Worm (Caenorhabditis elegans): Measurements from ENCODE around the gene C30A5.10.

Gene C30A5.10

ce11 chrIII:8250007-8250683 is 40.5 kb upstream of the C30A5.10 start, which contains the start of gene knl-1 (continued):
- no peak for TF ChIP-seq arid-1 (GFP tag; conservative IDR thresholded peaks at IDR 0.05)
- no peak for TF ChIP-seq Y105C5A.15 (GFP tag; IDR thresholded peaks at IDR 0.05)
- TF ChIP-seq spr-1 (tag; optimal IDR thresholded peaks at IDR 0.05) = no peak
- TF ChIP-seq unc-39 (tag; optimal IDR thresholded peaks at IDR 0.05) = no peak
- no peak for TF ChIP-seq zag-1 (tag; optimal IDR thresholded peaks at IDR 0.05)
- TF ChIP-seq mdl-1 (tag; optimal IDR thresholded peaks at IDR 0.05) = no peak
- TF ChIP-seq F37D6.2 (tag; optimal IDR thresholded peaks at IDR 0.05) = no peak
- no peak for TF ChIP-seq attf-4 (tag; optimal IDR thresholded peaks at IDR 0.05)
- TF ChIP-seq nhr-77 (tag; optimal IDR thresholded peaks at IDR 0.05) = peak; percentile 14
- no peak for TF ChIP-seq unc-62 (GFP tag; optimal IDR thresholded peaks at IDR 0.05 in 1 of 2)
- TF ChIP-seq unc-62 (tag; optimal IDR thresholded peaks at IDR 0.05) = no peak
- TF ChIP-seq hmg-1.1 (GFP tag; IDR thresholded peaks at IDR 0.05) = no peak
- TF ChIP-seq ceh-82 (tag; optimal IDR thresholded peaks at IDR 0.05) = no peak
- TF ChIP-seq spr-3 (GFP tag; optimal IDR thresholded peaks at IDR 0.05) = no peak

ce11 chrIII:8249381-8249780 is 39.7 kb upstream of the C30A5.10 start, which contains the start of the genes C02F5.10 and C02F5.2:
Gene C02F5.10, minus strand, starts transcription at chrIII:8249481.
Gene C02F5.2, plus strand, starts transcription at chrIII:8249619.
- no peak for TF ChIP-seq skn-1 (tag; optimal IDR thresholded peaks at IDR 0.05)
- TF ChIP-seq mdt-29 (GFP tag; IDR thresholded peaks at IDR 0.05) = no peak
- TF ChIP-seq hlh-11 (tag; optimal IDR thresholded peaks at IDR 0.05) = no peak
- no peak for TF ChIP-seq daf-8 (GFP tag; IDR thresholded peaks at IDR 0.05)

ce11 chrIII:8247051-8247450 is 37.4 kb upstream of the C30A5.10 start, which contains the start of gene C02F5.13:
Gene C02F5.13, plus strand, starts transcription at chrIII:8247351.
- TF ChIP-seq lim-7 (GFP tag; IDR thresholded peaks at IDR 0.05) (no peak), hif-1 (tag; optimal IDR thresholded peaks at IDR 0.05) (no peak), nhr-11 (tag; optimal IDR thresholded peaks at IDR 0.05) (no peak), F37D6.2 (tag; optimal IDR thresholded peaks at IDR 0.05) (no peak), Y5F2A.4 (GFP tag; optimal IDR thresholded peaks at IDR 0.05) (no peak), dve-1 (tag; optimal IDR thresholded peaks at IDR 0.05; ENCODE audit: insufficient read depth) (no peak), saeg-2 (GFP tag; IDR thresholded peaks at IDR 0.05) (no peak), aly-2 (tag; optimal IDR thresholded peaks at IDR 0.05) (no peak), dmd-6 (GFP tag; IDR thresholded peaks at IDR 0.05) (no peak), egl-43 (GFP tag; IDR thresholded peaks at IDR 0.05) (no peak), ceh-20 (GFP tag; IDR thresholded peaks at IDR 0.05) (no peak), fkh-10 (GFP tag; optimal IDR thresholded peaks at IDR 0.05) (no peak), sdz-12 (GFP tag; optimal IDR thresholded peaks at IDR 0.05) (no peak), zfp-2 (tag; optimal IDR thresholded peaks at IDR 0.05) (no peak), nhr-25 (tag; optimal IDR thresholded peaks at IDR 0.05; ENCODE audit: borderline replicate concordance, insufficient read depth) (no peak)

ce11 chrIII:8245591-8245990 is 35.9 kb upstream of the C30A5.10 start, which contains the start of gene C02F5.3:
Gene C02F5.3, plus strand, starts transcription at chrIII:8245891.
- TF ChIP-seq hlh-30 (tag; optimal IDR thresholded peaks at IDR 0.05; ENCODE audit: insufficient read depth) (no peak), hif-1 (tag; optimal IDR thresholded peaks at IDR 0.05) (no peak), daf-16 (GFP tag; optimal IDR thresholded peaks at IDR 0.05) (no peak), daf-16 (tag; optimal IDR thresholded peaks at IDR 0.05) (no peak), mdt-29 (GFP tag; IDR thresholded peaks at IDR 0.05) (no peak), nhr-41 (GFP tag; IDR thresholded peaks at IDR 0.05) (no peak), daf-19 (GFP tag; conservative IDR thresholded peaks at IDR 0.05) (no peak), pha-4 (GFP tag; IDR thresholded peaks at IDR 0.05) (no peak), pha-4 (tag; optimal IDR thresholded peaks at IDR 0.05) (no peak), nhr-6 (tag; optimal IDR thresholded peaks at IDR 0.05) (no peak), dve-1 (tag; optimal IDR thresholded peaks at IDR 0.05; ENCODE audit: insufficient read depth) (no peak), lin-39 (tag; optimal IDR thresholded peaks at IDR 0.05) (no peak), mdl-1 (tag; optimal IDR thresholded peaks at IDR 0.05) (no peak), F44E2.7 (GFP tag; IDR thresholded peaks at IDR 0.05) (no peak), lsy-2 (tag; optimal IDR thresholded peaks at IDR 0.05) (no peak)

Measured in whole organism, L4 larva.